Fruit fly (Drosophila melanogaster) whole organism, pupa: ENCODE results near the gene RpL28.

Experiments
- CG34367 ChIP-seq: fragments of 200-800 bp; sonication (Bioruptor generic); optimal IDR thresholded peaks from 2 replicates; lab custom pipeline; 2018; ENCODE audit warnings: missing biosample characterization, mild to moderate bottlenecking, missing genetic modification characterization
- CG8301 ChIP-seq: fragments of 200-800 bp; sonication (Bioruptor generic); optimal IDR thresholded peaks from 2 replicates; lab custom pipeline; 2018; ENCODE audit warnings: missing biosample characterization, mild to moderate bottlenecking, missing genetic modification characterization
- D1 ChIP-seq: fragments of 200-800 bp; sonication (Bioruptor generic); optimal IDR thresholded peaks from 2 replicates; lab custom pipeline; 2018; ENCODE audit warnings: missing biosample characterization, mild to moderate bottlenecking, missing genetic modification characterization, moderate library complexity
- EcR ChIP-seq: fragments of 200-800 bp; sonication (Bioruptor generic); optimal IDR thresholded peaks from 3 replicates; lab custom pipeline; 2019; ENCODE audit warnings: missing biosample characterization, missing genetic modification characterization, mild to moderate bottlenecking, moderate library complexity, missing genetic modification reagents
- Pif1A ChIP-seq: fragments of 200-800 bp; sonication (Bioruptor generic); optimal IDR thresholded peaks from 3 replicates; lab custom pipeline; 2016; ENCODE audit warnings: missing biosample characterization, missing genetic modification characterization

dm6 chr3L:3224740-3225719 lies 2.3 kb upstream of the RpL28 start, which contains the start of gene Larp4B:
- TF ChIP-seq EcR (GFP tag; lab: Kevin White, UChicago) (no peak), CG8301 (no peak), CG34367 (tag; lab: Kevin White, UChicago) (no peak), Pif1A (GFP tag; lab: Kevin White, UChicago) (no peak), D1 (tag; lab: Kevin White, UChicago) (no peak)
